Worm (Caenorhabditis elegans) whole organism, L4/young adult: ENCODE measurements around the gene ZK1307.1.

Source experiments
- W03F9.2 ChIP-seq: fragments of 150-350 bp; optimal IDR thresholded peaks from 2 replicates; lab custom pipeline; 2014; ENCODE audit warnings: missing biosample characterization, missing genetic modification characterization
- dao-5 ChIP-seq: sonication (generic microtip); optimal IDR thresholded peaks from 2 replicates; lab custom pipeline; 2016; ENCODE audit warnings: missing genotype, missing genetic modification characterization, moderate library complexity, missing compliant biosample characterization
- him-1 ChIP-seq: sonication (generic microtip); optimal IDR thresholded peaks from 2 replicates; lab custom pipeline; 2016; ENCODE audit warnings: missing genotype, missing genetic modification reagents, missing genetic modification characterization, missing compliant biosample characterization

DNA sequence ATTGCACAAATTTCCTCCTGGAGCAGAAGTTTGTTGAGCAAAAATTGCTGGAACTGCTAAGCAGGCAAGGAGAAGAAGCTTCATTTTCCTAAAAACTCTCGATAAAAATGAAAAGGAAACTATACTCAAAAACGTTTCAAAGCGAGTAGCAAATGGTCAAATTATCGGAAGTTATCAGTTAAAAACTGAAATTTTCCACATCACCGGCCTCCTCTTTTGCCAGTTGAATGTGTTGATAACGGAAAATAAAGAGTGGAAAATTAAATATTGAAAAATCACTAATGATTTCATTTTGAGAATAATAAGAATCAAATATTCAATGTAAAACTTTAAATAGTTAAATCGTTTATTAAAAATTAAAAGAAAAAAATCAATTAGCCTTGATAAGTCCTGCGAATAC, 3.5 kb upstream of the ZK1307.1 start, which contains the start of gene ZK1320.2:
- TF ChIP-seq him-1 (tag; lab: Kevin White, UChicago) = no peak
- TF ChIP-seq W03F9.2 (tag; lab: Kevin White, UChicago) = no peak
- TF ChIP-seq dao-5 = no peak
